Worm (Caenorhabditis elegans): ENCODE results near the gene his-31.

Gene his-31

ce11 chrIV:8347051-8347450 lies 13.3 kb upstream of the his-31 start, which contains the start of the genes F17E9.18 and F17E9.15:
Gene F17E9.18 (minus strand): TSS chrIV:8347151.
Gene F17E9.15 (plus strand): TSS chrIV:8347418.
- TF ChIP-seq tbx-2 (tag; optimal IDR thresholded peaks at IDR 0.05) (no peak), ama-1 (optimal IDR thresholded peaks at IDR 0.05) (no peak), unc-86 (tag; optimal IDR thresholded peaks at IDR 0.05) (no peak), pqm-1 (tag; optimal IDR thresholded peaks at IDR 0.05) (no peak), elt-4 (tag; optimal IDR thresholded peaks at IDR 0.05) (no peak), hlh-15 (tag; optimal IDR thresholded peaks at IDR 0.05) (no peak), dmd-4 (tag; optimal IDR thresholded peaks at IDR 0.05; ENCODE audit: borderline replicate concordance) (no peak), rnt-1 (tag; optimal IDR thresholded peaks at IDR 0.05) (no peak), che-1 (tag; optimal IDR thresholded peaks at IDR 0.05) (no peak), madf-2 (tag; optimal IDR thresholded peaks at IDR 0.05) (no peak), hlh-30 (tag; optimal IDR thresholded peaks at IDR 0.05; ENCODE audit: insufficient read depth) (no peak), unc-3 (GFP tag; conservative IDR thresholded peaks at IDR 0.05) (no peak), unc-3 (tag; optimal IDR thresholded peaks at IDR 0.05) (no peak)

ce11 chrIV:8345518-8345917 lies 11.7 kb upstream of the his-31 start, which contains the start of gene F17E9.5:
Gene F17E9.5 (plus strand): TSS chrIV:8345818.
- TF ChIP-seq fkh-10 (GFP tag; optimal IDR thresholded peaks at IDR 0.05) (no peak), unc-42 (tag; optimal IDR thresholded peaks at IDR 0.05) (no peak), K02D7.2 (tag; optimal IDR thresholded peaks at IDR 0.05) (no peak), pag-3 (tag; optimal IDR thresholded peaks at IDR 0.05; ENCODE audit: borderline replicate concordance) (no peak), ceh-45 (GFP tag; IDR thresholded peaks at IDR 0.05) (no peak), pha-4 (tag; optimal IDR thresholded peaks at IDR 0.05) (no peak), ceh-48 (tag; optimal IDR thresholded peaks at IDR 0.05) (no peak), sdc-2 (tag; optimal IDR thresholded peaks at IDR 0.05) (no peak), fax-1 (tag; optimal IDR thresholded peaks at IDR 0.05) (no peak), hlh-30 (tag; optimal IDR thresholded peaks at IDR 0.05; ENCODE audit: insufficient read depth) (no peak), nhr-232 (tag; optimal IDR thresholded peaks at IDR 0.05) (no peak), pha-2 (tag; optimal IDR thresholded peaks at IDR 0.05) (no peak)

ce11 chrIV:8342385-8342784 lies 8.6 kb upstream of the his-31 start, which contains the start of gene lgc-5:
Gene lgc-5 (plus strand): TSS chrIV:8342685.
- no peak for TF ChIP-seq nhr-11 (tag; optimal IDR thresholded peaks at IDR 0.05)
- TF ChIP-seq hlh-15 (tag; optimal IDR thresholded peaks at IDR 0.05): no peak
- no peak for TF ChIP-seq ceh-30 (tag; optimal IDR thresholded peaks at IDR 0.05)
- no peak for TF ChIP-seq ref-2 (tag; optimal IDR thresholded peaks at IDR 0.05)
- TF ChIP-seq sox-4 (tag; optimal IDR thresholded peaks at IDR 0.05): no peak
- TF ChIP-seq ceh-14 (tag; optimal IDR thresholded peaks at IDR 0.05): no peak
- no peak for TF ChIP-seq pha-4 (tag; optimal IDR thresholded peaks at IDR 0.05)
- no peak for TF ChIP-seq ama-1 (optimal IDR thresholded peaks at IDR 0.05)
- no peak for TF ChIP-seq fkh-10 (GFP tag; optimal IDR thresholded peaks at IDR 0.05)
- TF ChIP-seq fkh-6 (tag; optimal IDR thresholded peaks at IDR 0.05): no peak

DNA sequence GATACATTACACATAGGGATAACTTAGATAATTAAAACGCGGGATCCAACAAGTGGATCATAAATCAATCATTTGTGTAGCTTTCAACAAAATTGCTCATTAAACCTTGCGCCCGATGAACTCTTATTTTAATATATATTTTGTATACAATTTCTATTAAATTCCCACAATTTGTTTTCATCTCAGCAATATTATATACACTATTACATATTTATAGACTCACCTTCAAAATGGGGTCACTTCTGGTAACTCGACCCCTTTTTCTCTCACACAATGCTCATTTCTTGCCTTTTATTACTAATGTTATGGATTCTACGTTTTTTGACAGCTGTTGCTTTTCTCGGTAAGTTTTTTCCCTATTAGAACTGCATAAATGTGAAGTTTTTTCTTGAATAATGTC lies 5.9 kb upstream of the his-31 start, which contains the start of gene lgc-6:
TSS of gene lgc-6 (plus strand) at position 301 of the 400 bp plus-strand sequence.
- no peak for TF ChIP-seq elt-4 (tag; optimal IDR thresholded peaks at IDR 0.05)
- no peak for TF ChIP-seq ceh-22 (tag; optimal IDR thresholded peaks at IDR 0.05)

DNA sequence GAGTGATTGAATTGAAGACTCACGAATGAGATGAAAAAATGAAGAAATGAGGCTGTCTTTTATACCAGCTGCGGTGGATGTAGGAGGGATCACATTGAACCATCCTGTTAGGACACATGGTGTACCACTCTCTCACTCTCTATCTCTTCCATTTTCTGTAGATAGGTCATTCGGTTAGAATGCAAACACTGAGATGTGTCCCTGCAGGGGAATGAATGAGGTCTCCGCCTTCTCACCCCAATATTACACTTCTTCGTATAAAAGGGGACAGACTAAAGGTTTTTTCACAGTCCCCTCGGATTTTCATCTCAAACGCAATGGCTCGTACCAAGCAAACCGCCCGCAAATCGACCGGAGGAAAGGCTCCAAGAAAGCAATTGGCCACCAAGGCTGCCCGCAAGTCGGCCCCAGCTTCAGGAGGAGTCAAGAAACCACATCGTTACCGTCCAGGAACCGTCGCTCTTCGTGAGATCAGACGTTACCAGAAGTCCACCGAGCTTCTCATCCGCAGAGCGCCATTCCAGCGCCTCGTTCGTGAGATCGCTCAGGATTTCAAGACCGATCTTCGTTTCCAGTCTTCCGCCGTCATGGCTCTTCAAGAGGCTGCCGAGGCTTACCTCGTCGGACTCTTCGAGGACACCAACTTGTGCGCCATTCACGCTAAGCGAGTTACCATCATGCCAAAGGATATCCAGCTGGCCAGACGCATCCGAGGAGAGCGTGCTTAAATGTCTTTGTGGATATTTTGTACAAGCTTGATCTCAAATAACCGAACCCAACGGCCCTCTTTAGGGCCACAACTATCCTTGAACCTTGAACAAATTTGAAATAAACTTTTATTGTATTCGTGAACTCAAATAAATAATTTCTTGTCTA lies 443 bp upstream of the his-31 start, which contains the start of gene his-32:
TSS of gene his-32 (plus strand) at position 318 of the 876 bp plus-strand sequence.
- TF ChIP-seq pqm-1 (tag; optimal IDR thresholded peaks at IDR 0.05) (no peak), madf-2 (tag; optimal IDR thresholded peaks at IDR 0.05) (no peak), unc-86 (tag; optimal IDR thresholded peaks at IDR 0.05) (no peak), hlh-30 (tag; optimal IDR thresholded peaks at IDR 0.05; ENCODE audit: insufficient read depth) (peak; percentile 83), dmd-4 (tag; optimal IDR thresholded peaks at IDR 0.05; ENCODE audit: borderline replicate concordance) (no peak), nfya-1 (tag; optimal IDR thresholded peaks at IDR 0.05) (peak; percentile 75), ceh-2 (tag; optimal IDR thresholded peaks at IDR 0.05) (peak; percentile 52), ztf-16 (tag; optimal IDR thresholded peaks at IDR 0.05) (peak; percentile 66), fkh-6 (tag; optimal IDR thresholded peaks at IDR 0.05) (peak; percentile 26), gmeb-2 (tag; optimal IDR thresholded peaks at IDR 0.05) (peak; percentile 3), ceh-9 (tag; optimal IDR thresholded peaks at IDR 0.05) (no peak), tbx-2 (tag; optimal IDR thresholded peaks at IDR 0.05) (peak; percentile 81), dve-1 (tag; optimal IDR thresholded peaks at IDR 0.05) (peak; percentile 34), tbx-7 (tag; optimal IDR thresholded peaks at IDR 0.05) (peak; percentile 79), pax-1 (tag; optimal IDR thresholded peaks at IDR 0.05) (peak; percentile 85), ceh-31 (tag; optimal IDR thresholded peaks at IDR 0.05) (peak; percentile 86), sox-2 (GFP tag; IDR thresholded peaks at IDR 0.05) (peak; percentile 83), unc-55 (GFP tag; optimal IDR thresholded peaks at IDR 0.05) (peak; percentile 19), F13H6.1 (tag; optimal IDR thresholded peaks at IDR 0.05) (no peak), pros-1 (tag; optimal IDR thresholded peaks at IDR 0.05) (peak; percentile 5)

Data from whole organism, late embryonic.